Worm (Caenorhabditis elegans) whole organism, early embryonic: ENCODE results near the gene Y39A3B.8.

Experiments used
- B0310.2 ChIP-seq: sonication (generic microtip); optimal IDR thresholded peaks from 2 replicates; lab custom pipeline; 2016; ENCODE audit warnings: mild to moderate bottlenecking, missing genetic modification characterization, missing compliant biosample characterization
- F13C5.2 ChIP-seq: sonication (generic microtip); optimal IDR thresholded peaks from 2 replicates; lab custom pipeline; 2017; ENCODE audit warnings: mild to moderate bottlenecking, missing genetic modification characterization, inconsistent platforms, missing compliant biosample characterization
- aly-1 ChIP-seq: sonication (generic microtip); optimal IDR thresholded peaks from 2 replicates; lab custom pipeline; 2016; ENCODE audit warnings: missing genetic modification characterization, missing compliant biosample characterization
- ama-1 ChIP-seq: fragments of 150-350 bp; optimal IDR thresholded peaks from 2 replicates; lab custom pipeline; 2014
- ceh-13 ChIP-seq: fragments of 200-800 bp; sonication (Bioruptor generic); optimal IDR thresholded peaks from 2 replicates; lab custom pipeline; 2018; ENCODE audit warnings: mild to moderate bottlenecking, missing genetic modification characterization, missing compliant biosample characterization
- ceh-36 ChIP-seq: sonication (generic microtip); optimal IDR thresholded peaks from 2 replicates; lab custom pipeline; 2016; ENCODE audit warnings: missing genetic modification characterization, inconsistent platforms, missing compliant biosample characterization
- ets-7 ChIP-seq: sonication (generic microtip); optimal IDR thresholded peaks from 2 replicates; lab custom pipeline; 2016; ENCODE audit warnings: missing genotype, missing genetic modification characterization, missing compliant biosample characterization
- flt-1 ChIP-seq: fragments of 200-800 bp; sonication (Bioruptor generic); IDR thresholded peaks from 2 replicates; pipeline ENCODE4 v1.3.6; 2022; ENCODE audit warnings: missing genetic modification characterization, missing compliant biosample characterization
- hmbx-1 ChIP-seq: sonication (generic microtip); optimal IDR thresholded peaks from 2 replicates; lab custom pipeline; 2016; ENCODE audit warnings: mild to moderate bottlenecking, missing genetic modification characterization, missing compliant biosample characterization
- hmg-4 ChIP-seq: fragments of 200-800 bp; sonication (Bioruptor generic); optimal IDR thresholded peaks from 2 replicates; lab custom pipeline; 2018; ENCODE audit warnings: mild to moderate bottlenecking, missing genetic modification characterization, missing compliant biosample characterization
- scrt-1 ChIP-seq: fragments of 200-800 bp; sonication (Bioruptor generic); IDR thresholded peaks from 2 replicates; pipeline ENCODE4 v1.3.6; 2022; ENCODE audit warnings: missing genetic modification characterization, missing compliant biosample characterization
- sea-1 ChIP-seq: fragments of 200-800 bp; sonication (Bioruptor generic); conservative IDR thresholded peaks from 2 replicates; pipeline ENCODE4 v1.3.6; 2022; ENCODE audit warnings: missing genetic modification characterization, missing compliant biosample characterization
- tbx-11 ChIP-seq: fragments of 200-800 bp; sonication (Bioruptor generic); IDR thresholded peaks from 2 replicates; pipeline ENCODE4 v1.3.6; 2022; ENCODE audit warnings: missing genetic modification characterization, missing compliant biosample characterization

DNA sequence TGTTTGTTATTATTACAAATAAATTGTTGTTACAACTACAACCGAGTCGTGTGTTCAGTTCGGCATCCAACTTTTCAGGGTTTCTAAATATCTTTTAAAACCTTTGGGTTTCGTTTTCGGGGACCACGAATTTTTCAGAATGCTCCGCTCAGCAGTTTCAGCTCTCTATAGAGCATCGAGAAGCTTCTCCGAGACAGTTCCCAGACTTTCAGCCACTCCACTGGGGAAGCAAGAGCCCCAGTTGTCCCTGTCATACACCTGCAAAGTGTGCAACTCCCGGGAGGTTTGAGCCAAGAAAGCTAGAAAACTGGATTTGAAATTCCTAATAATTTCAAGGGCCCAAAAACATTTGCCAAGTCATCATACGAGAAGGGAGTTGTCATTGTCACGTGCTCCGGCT, 36.4 kb upstream of the Y39A3B.8 start, which contains the start of gene F53A3.7:
- TF ChIP-seq ama-1 (peak; percentile 75), F13C5.2 (tag; lab: Kevin White, UChicago) (no peak), sea-1 (GFP tag; lab: Robert Waterston, UW) (no peak), hmbx-1 (no peak), tbx-11 (GFP tag; lab: Robert Waterston, UW) (no peak), ceh-13 (no peak), B0310.2 (tag; lab: Kevin White, UChicago) (no peak), scrt-1 (GFP tag; lab: Robert Waterston, UW) (no peak), aly-1 (tag; lab: Kevin White, UChicago) (no peak), ets-7 (tag; lab: Kevin White, UChicago) (no peak), ceh-36 (tag; lab: Kevin White, UChicago) (no peak), hmg-4 (GFP tag; lab: Kevin White, UChicago) (no peak), flt-1 (GFP tag; lab: Robert Waterston, UW) (no peak)
